Comparison of ENCODE assay signal across 1 fruit fly cellular context in the genomic region with DNA sequence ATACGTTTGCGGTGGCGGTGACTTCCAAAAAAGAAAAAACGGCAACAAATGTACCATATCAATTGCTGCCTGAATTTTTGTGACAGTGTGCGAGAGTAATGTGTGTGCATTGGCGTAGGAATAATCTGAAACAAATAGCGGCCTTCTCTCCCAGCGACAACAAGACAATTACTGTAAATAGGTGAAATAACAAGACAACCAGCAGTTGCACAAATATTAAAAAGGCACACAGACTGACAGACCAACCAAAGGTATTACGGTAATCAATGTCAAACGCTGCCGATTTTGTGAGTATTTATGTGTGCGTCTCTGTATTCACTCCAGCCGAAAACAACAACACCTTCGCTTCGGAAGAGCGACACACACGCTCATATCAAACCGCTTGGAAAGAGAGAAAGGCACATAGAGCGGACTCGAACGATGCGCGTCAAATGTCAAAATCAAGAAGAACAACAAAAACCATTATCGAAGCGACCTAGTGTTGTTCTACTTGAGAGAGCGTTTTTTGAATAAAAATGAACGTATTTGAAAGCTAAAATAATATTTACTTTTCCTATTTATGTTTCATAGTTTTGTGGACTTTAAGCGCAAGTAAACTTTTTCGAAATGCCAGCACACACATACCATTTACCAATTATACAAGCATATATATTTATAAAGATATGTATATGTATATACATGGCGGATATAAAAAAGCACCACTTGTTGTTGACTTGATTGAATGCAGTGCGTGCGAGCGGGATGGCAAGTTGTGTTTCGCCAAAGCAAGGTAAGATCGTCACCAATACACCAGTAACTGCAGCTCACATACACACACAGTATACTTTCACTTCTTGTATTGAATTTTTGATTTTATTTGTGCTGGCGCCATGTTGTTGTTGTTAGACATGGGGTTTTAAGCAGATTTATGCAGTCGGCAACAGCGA.
TF ChIP-seq lines count a peak whose summit lies in the region.

No protein-coding gene starts in this region.

TF ChIP-seq in whole organism, embryonic, 481 proteins besides CTCF, POLR2A, EP300 and RAD21 (continued from another document and continues in another):
- TF ChIP-seq ERR (GFP tag; optimal IDR thresholded peaks at IDR 0.05; lab: Kevin White, UChicago) = peak; percentile 83
- peak; percentile 74 for TF ChIP-seq da (GFP tag; optimal IDR thresholded peaks at IDR 0.05; lab: Kevin White, UChicago)
- peak; percentile 66 to 86 for TF ChIP-seq Trl (optimal IDR thresholded peaks at IDR 0.05; lab: Kevin White, UChicago)
- TF ChIP-seq Trl (GFP tag; optimal IDR thresholded peaks at IDR 0.05; lab: Kevin White, UChicago) = peak; percentile 77
- peak; percentile 72 for TF ChIP-seq ftz-f1 (GFP tag; optimal IDR thresholded peaks at IDR 0.05; lab: Kevin White, UChicago)
- TF ChIP-seq odd (GFP tag; optimal IDR thresholded peaks at IDR 0.05; lab: Kevin White, UChicago) = peak; percentile 55
- TF ChIP-seq CG4730 (GFP tag; IDR thresholded peaks at IDR 0.05; lab: Robert Waterston, UW) = no peak
- TF ChIP-seq kni (GFP tag; optimal IDR thresholded peaks at IDR 0.05; lab: Kevin White, UChicago) = peak; percentile 92
- TF ChIP-seq sug (tag; optimal IDR thresholded peaks at IDR 0.05; lab: Kevin White, UChicago) = peak; percentile 73
- peak; percentile 49 for TF ChIP-seq Atf-2 (GFP tag; optimal IDR thresholded peaks at IDR 0.05; lab: Kevin White, UChicago)
- TF ChIP-seq zfh2 (GFP tag; optimal IDR thresholded peaks at IDR 0.05; lab: Kevin White, UChicago) = no peak
- peak; percentile 33 for TF ChIP-seq p53 (GFP tag; optimal IDR thresholded peaks at IDR 0.05; lab: Kevin White, UChicago)
- no peak for TF ChIP-seq unc-4 (GFP tag; IDR thresholded peaks at IDR 0.05; lab: Robert Waterston, UW; ENCODE audit: partially characterized antibody)
- peak; percentile 19 for TF ChIP-seq CG31388 (GFP tag; optimal IDR thresholded peaks at IDR 0.05; lab: Kevin White, UChicago)
- TF ChIP-seq croc (GFP tag; conservative IDR thresholded peaks at IDR 0.05; lab: Robert Waterston, UW) = no peak
- peak; percentile 66 for TF ChIP-seq Fer3 (tag; optimal IDR thresholded peaks at IDR 0.05; lab: Kevin White, UChicago)
- TF ChIP-seq CG17385 (GFP tag; optimal IDR thresholded peaks at IDR 0.05; lab: Kevin White, UChicago) = peak; percentile 37
- TF ChIP-seq CG8089 (GFP tag; optimal IDR thresholded peaks at IDR 0.05; lab: Kevin White, UChicago) = peak; percentile 75
- peak; percentile 74 for TF ChIP-seq nau (GFP tag; optimal IDR thresholded peaks at IDR 0.05; lab: Kevin White, UChicago)
- TF ChIP-seq luna (GFP tag; optimal IDR thresholded peaks at IDR 0.05; lab: Kevin White, UChicago) = no peak
- TF ChIP-seq Mrtf (GFP tag; IDR thresholded peaks at IDR 0.05; lab: Robert Waterston, UW) = peak; percentile 49; the same call in 1 of the 3 replicates
- peak; percentile 12 for TF ChIP-seq CG7786 (GFP tag; optimal IDR thresholded peaks at IDR 0.05; lab: Kevin White, UChicago)
- no peak; the same call in 1 of the 2 replicates for TF ChIP-seq CG17612 (GFP tag; IDR thresholded peaks at IDR 0.05; lab: Robert Waterston, UW)
- no peak for TF ChIP-seq Opbp (GFP tag; IDR thresholded peaks at IDR 0.05; lab: Robert Waterston, UW; ENCODE audit: partially characterized antibody)
- peak; percentile 18; the same call in 1 of the 2 replicates for TF ChIP-seq CG10366 (GFP tag; IDR thresholded peaks at IDR 0.05; lab: Robert Waterston, UW)
- TF ChIP-seq CG17568 (GFP tag; optimal IDR thresholded peaks at IDR 0.05; lab: Kevin White, UChicago) = peak; percentile 70
- TF ChIP-seq vnd (GFP tag; IDR thresholded peaks at IDR 0.05; lab: Robert Waterston, UW; ENCODE audit: partially characterized antibody) = no peak
- no peak for TF ChIP-seq CG1602 (GFP tag; optimal IDR thresholded peaks at IDR 0.05; lab: Kevin White, UChicago)
- no peak for TF ChIP-seq nerfin-2 (GFP tag; IDR thresholded peaks at IDR 0.05; lab: Robert Waterston, UW; ENCODE audit: partially characterized antibody)
- no peak for TF ChIP-seq crc (GFP tag; optimal IDR thresholded peaks at IDR 0.05; lab: Kevin White, UChicago)
- TF ChIP-seq crp (GFP tag; optimal IDR thresholded peaks at IDR 0.05; lab: Kevin White, UChicago) = no peak
- TF ChIP-seq sisA (GFP tag; IDR thresholded peaks at IDR 0.05; lab: Robert Waterston, UW) = no peak
- TF ChIP-seq mld (GFP tag; IDR thresholded peaks at IDR 0.05; lab: Robert Waterston, UW; ENCODE audit: partially characterized antibody) = no peak
- TF ChIP-seq Scr (GFP tag; IDR thresholded peaks at IDR 0.05; lab: Robert Waterston, UW; ENCODE audit: partially characterized antibody) = 0 out of 2 replicates have a peak, but pooled peaks have one; percentile 15
- peak in 1 of 3 experiments; percentile 56 for TF ChIP-seq lola (GFP tag; optimal IDR thresholded peaks at IDR 0.05; lab: Kevin White, UChicago)
- peak; percentile 82 for TF ChIP-seq Awh (GFP tag; IDR thresholded peaks at IDR 0.05; lab: Robert Waterston, UW)
- peak; percentile 65; the same call in 2 of the 3 replicates for TF ChIP-seq H15 (GFP tag; IDR thresholded peaks at IDR 0.05; lab: Robert Waterston, UW)
- no peak for TF ChIP-seq zen2 (GFP tag; IDR thresholded peaks at IDR 0.05; lab: Robert Waterston, UW; ENCODE audit: partially characterized antibody)
- peak; percentile 43; the same call in 1 of the 2 replicates for TF ChIP-seq CG14441 (GFP tag; IDR thresholded peaks at IDR 0.05; lab: Robert Waterston, UW)
- TF ChIP-seq CG12659 (GFP tag; optimal IDR thresholded peaks at IDR 0.05; lab: Kevin White, UChicago) = peak; percentile 60
- TF ChIP-seq CG11695 (GFP tag; IDR thresholded peaks at IDR 0.05; lab: Robert Waterston, UW) = peak; percentile 80
- peak; percentile 24 for TF ChIP-seq CG17802 (tag; optimal IDR thresholded peaks at IDR 0.05; lab: Kevin White, UChicago)
- peak; percentile 42; the same call in 2 of the 3 replicates for TF ChIP-seq CG34422 (GFP tag; IDR thresholded peaks at IDR 0.05; lab: Robert Waterston, UW)
- TF ChIP-seq repo (GFP tag; optimal IDR thresholded peaks at IDR 0.05; lab: Kevin White, UChicago) = peak; percentile 62
- TF ChIP-seq gsb (GFP tag; IDR thresholded peaks at IDR 0.05; lab: Robert Waterston, UW) = peak; percentile 41; the same call in 1 of the 2 replicates
- peak; percentile 41 for TF ChIP-seq CG4854 (GFP tag; optimal IDR thresholded peaks at IDR 0.05; lab: Kevin White, UChicago)
- TF ChIP-seq Lpt (GFP tag; optimal IDR thresholded peaks at IDR 0.05; lab: Kevin White, UChicago) = no peak
- TF ChIP-seq CG2199 (GFP tag; IDR thresholded peaks at IDR 0.05; lab: Robert Waterston, UW) = peak; percentile 83; the same call in 2 of the 3 replicates
- TF ChIP-seq Pdp1 (GFP tag; optimal IDR thresholded peaks at IDR 0.05; lab: Kevin White, UChicago) = peak; percentile 54 to 91
- peak; percentile 51 for TF ChIP-seq shn (GFP tag; optimal IDR thresholded peaks at IDR 0.05; lab: Kevin White, UChicago)
- TF ChIP-seq ara (GFP tag; IDR thresholded peaks at IDR 0.05; lab: Robert Waterston, UW) = peak; percentile 48
- TF ChIP-seq HLH4C (GFP tag; IDR thresholded peaks at IDR 0.05; lab: Robert Waterston, UW; ENCODE audit: partially characterized antibody) = no peak
- no peak for TF ChIP-seq az2 (GFP tag; optimal IDR thresholded peaks at IDR 0.05; lab: Kevin White, UChicago)
- TF ChIP-seq h (optimal IDR thresholded peaks at IDR 0.05; lab: Kevin White, UChicago) = no peak
- peak in 1 of 2 experiments; percentile 43 for TF ChIP-seq insv (GFP tag; optimal IDR thresholded peaks at IDR 0.05; lab: Kevin White, UChicago)
- peak; percentile 36 for TF ChIP-seq CG1647 (GFP tag; optimal IDR thresholded peaks at IDR 0.05; lab: Kevin White, UChicago)
- TF ChIP-seq Rx (GFP tag; IDR thresholded peaks at IDR 0.05; lab: Robert Waterston, UW) = no peak
- peak; percentile 36 for TF ChIP-seq CG10462 (GFP tag; optimal IDR thresholded peaks at IDR 0.05; lab: Kevin White, UChicago)
- no peak for TF ChIP-seq CG32772 (GFP tag; IDR thresholded peaks at IDR 0.05; lab: Robert Waterston, UW)
- peak; percentile 84 for TF ChIP-seq MTF-1 (GFP tag; optimal IDR thresholded peaks at IDR 0.05; lab: Kevin White, UChicago; ENCODE audit: borderline replicate concordance)
- no peak for TF ChIP-seq br (optimal IDR thresholded peaks at IDR 0.05; lab: Kevin White, UChicago)
- TF ChIP-seq CG11504 (tag; optimal IDR thresholded peaks at IDR 0.05; lab: Kevin White, UChicago) = peak; percentile 47
- peak; percentile 53 for TF ChIP-seq maf-S (GFP tag; optimal IDR thresholded peaks at IDR 0.05; lab: Kevin White, UChicago)
- TF ChIP-seq ap (GFP tag; IDR thresholded peaks at IDR 0.05; lab: Robert Waterston, UW) = peak; percentile 27; the same call in 1 of the 2 replicates
- TF ChIP-seq hbn (GFP tag; IDR thresholded peaks at IDR 0.05; lab: Robert Waterston, UW; ENCODE audit: partially characterized antibody) = no peak
- TF ChIP-seq CG34376 (GFP tag; optimal IDR thresholded peaks at IDR 0.05; lab: Kevin White, UChicago) = peak; percentile 94
- peak; percentile 84 for TF ChIP-seq chm (GFP tag; IDR thresholded peaks at IDR 0.05; lab: Robert Waterston, UW)
- TF ChIP-seq so (GFP tag; IDR thresholded peaks at IDR 0.05; lab: Robert Waterston, UW) = peak; percentile 64; the same call in 2 of the 3 replicates
- peak; percentile 31 for TF ChIP-seq Nf-YB (GFP tag; optimal IDR thresholded peaks at IDR 0.05; lab: Kevin White, UChicago)
- TF ChIP-seq abd-A (tag; optimal IDR thresholded peaks at IDR 0.05; lab: Kevin White, UChicago) = peak; percentile 65
- TF ChIP-seq CG2129 (GFP tag; IDR thresholded peaks at IDR 0.05; lab: Robert Waterston, UW; ENCODE audit: partially characterized antibody) = no peak
- TF ChIP-seq bab2 (GFP tag; optimal IDR thresholded peaks at IDR 0.05; lab: Kevin White, UChicago) = peak; percentile 78
- TF ChIP-seq CG1832 (GFP tag; optimal IDR thresholded peaks at IDR 0.05; lab: Kevin White, UChicago) = no peak
- peak; percentile 21; the same call in 1 of the 2 replicates for TF ChIP-seq Ada2b (GFP tag; IDR thresholded peaks at IDR 0.05; lab: Robert Waterston, UW)
- TF ChIP-seq chn (GFP tag; optimal IDR thresholded peaks at IDR 0.05; lab: Kevin White, UChicago) = peak; percentile 31
- peak; percentile 45; the same call in 1 of the 3 replicates for TF ChIP-seq Dbx (GFP tag; IDR thresholded peaks at IDR 0.05; lab: Robert Waterston, UW)
- no peak; the same call in 1 of the 2 replicates for TF ChIP-seq Oaz (GFP tag; IDR thresholded peaks at IDR 0.05; lab: Robert Waterston, UW)
- TF ChIP-seq CG31365 (tag; optimal IDR thresholded peaks at IDR 0.05; lab: Kevin White, UChicago) = peak; percentile 55
- TF ChIP-seq Antp (GFP tag; optimal IDR thresholded peaks at IDR 0.05; lab: Kevin White, UChicago) = peak; percentile 54
- peak; percentile 19 for TF ChIP-seq lbe (GFP tag; optimal IDR thresholded peaks at IDR 0.05; lab: Kevin White, UChicago)
- 0 out of 2 replicates have a peak, but pooled peaks have one; percentile 11 for TF ChIP-seq CG9932 (GFP tag; IDR thresholded peaks at IDR 0.05; lab: Robert Waterston, UW)
- TF ChIP-seq CrebB (tag; optimal IDR thresholded peaks at IDR 0.05; lab: Kevin White, UChicago) = peak; percentile 84
- TF ChIP-seq Xbp1 (GFP tag; optimal IDR thresholded peaks at IDR 0.05; lab: Kevin White, UChicago) = no peak
- TF ChIP-seq Optix (GFP tag; IDR thresholded peaks at IDR 0.05; lab: Robert Waterston, UW) = peak; percentile 50; the same call in 1 of the 3 replicates
- peak in 1 of 2 experiments; percentile 65 for TF ChIP-seq Hr78 (GFP tag; optimal IDR thresholded peaks at IDR 0.05; lab: Kevin White, UChicago)
- TF ChIP-seq CG10431 (GFP tag; optimal IDR thresholded peaks at IDR 0.05; lab: Kevin White, UChicago) = peak; percentile 78
- peak; percentile 76 for TF ChIP-seq chinmo (GFP tag; IDR thresholded peaks at IDR 0.05; lab: Robert Waterston, UW; ENCODE audit: partially characterized antibody)
- peak; percentile 57 for TF ChIP-seq CG15696 (tag; optimal IDR thresholded peaks at IDR 0.05; lab: Kevin White, UChicago)
- peak; percentile 23 for TF ChIP-seq Sry-δ (GFP tag; optimal IDR thresholded peaks at IDR 0.05; lab: Kevin White, UChicago)
- peak; percentile 95 for TF ChIP-seq Med (GFP tag; lab: Kevin White, UChicago)
- TF ChIP-seq scrt (GFP tag; optimal IDR thresholded peaks at IDR 0.05; lab: Kevin White, UChicago) = peak; percentile 34
- TF ChIP-seq twi (tag; optimal IDR thresholded peaks at IDR 0.05; lab: Kevin White, UChicago) = peak; percentile 29
- TF ChIP-seq en (GFP tag; optimal IDR thresholded peaks at IDR 0.05; lab: Kevin White, UChicago) = peak; percentile 50
- TF ChIP-seq sim (GFP tag; IDR thresholded peaks at IDR 0.05; lab: Robert Waterston, UW) = peak; percentile 66; the same call in 1 of the 2 replicates
- peak; percentile 66 for TF ChIP-seq bcd (GFP tag; optimal IDR thresholded peaks at IDR 0.05; lab: Kevin White, UChicago)
- TF ChIP-seq dimm (GFP tag; IDR thresholded peaks at IDR 0.05; lab: Robert Waterston, UW) = no peak
- no peak for TF ChIP-seq CG43689 (GFP tag; IDR thresholded peaks at IDR 0.05; lab: Robert Waterston, UW)
- TF ChIP-seq CG7963 (GFP tag; IDR thresholded peaks at IDR 0.05; lab: Robert Waterston, UW; ENCODE audit: partially characterized antibody) = no peak
- TF ChIP-seq CG7556 (GFP tag; optimal IDR thresholded peaks at IDR 0.05; lab: Kevin White, UChicago) = peak; percentile 67
- TF ChIP-seq prd (optimal IDR thresholded peaks at IDR 0.05; lab: Kevin White, UChicago) = no peak
- TF ChIP-seq prd (GFP tag; IDR thresholded peaks at IDR 0.05; lab: Robert Waterston, UW) = peak; percentile 61; the same call in 2 of the 3 replicates
- no peak for TF ChIP-seq CG12942 (GFP tag; optimal IDR thresholded peaks at IDR 0.05; lab: Kevin White, UChicago)
- peak; percentile 67 for TF ChIP-seq unpg (GFP tag; optimal IDR thresholded peaks at IDR 0.05; lab: Kevin White, UChicago)
- peak; percentile 58 for TF ChIP-seq Hsf (GFP tag; optimal IDR thresholded peaks at IDR 0.05; lab: Kevin White, UChicago)
- no peak for TF ChIP-seq crol (GFP tag; IDR thresholded peaks at IDR 0.05; lab: Robert Waterston, UW)
- peak; percentile 74 for TF ChIP-seq CG14965 (GFP tag; optimal IDR thresholded peaks at IDR 0.05; lab: Kevin White, UChicago; ENCODE audit: borderline replicate concordance)
- TF ChIP-seq row (GFP tag; IDR thresholded peaks at IDR 0.05; lab: Robert Waterston, UW) = no peak
- no peak for TF ChIP-seq CG3995 (GFP tag; optimal IDR thresholded peaks at IDR 0.05; lab: Kevin White, UChicago)
- TF ChIP-seq Camta (GFP tag; optimal IDR thresholded peaks at IDR 0.05; lab: Kevin White, UChicago) = peak; percentile 52
- TF ChIP-seq CG11085 (GFP tag; IDR thresholded peaks at IDR 0.05; lab: Robert Waterston, UW) = no peak; the same call in 1 of the 2 replicates
- TF ChIP-seq CG8359 (GFP tag; optimal IDR thresholded peaks at IDR 0.05; lab: Kevin White, UChicago; ENCODE audit: borderline replicate concordance) = peak; percentile 40
- peak; percentile 53 for TF ChIP-seq cato (GFP tag; optimal IDR thresholded peaks at IDR 0.05; lab: Kevin White, UChicago; ENCODE audit: borderline replicate concordance)
- no peak for TF ChIP-seq vfl (GFP tag; optimal IDR thresholded peaks at IDR 0.05; lab: Kevin White, UChicago)
- TF ChIP-seq ci (GFP tag; IDR thresholded peaks at IDR 0.05; lab: Robert Waterston, UW) = peak; percentile 84; the same call in 1 of the 3 replicates
